Worm (Caenorhabditis elegans): ENCODE measurements around the gene F44D12.2.

F44D12.2 gene

ce11 chrIV:10026129-10026528 is 8.6 kb upstream of the F44D12.2 start:
- no peak for TF ChIP-seq mep-1 (tag; optimal IDR thresholded peaks at IDR 0.05)
- no peak for TF ChIP-seq elt-3 (tag; optimal IDR thresholded peaks at IDR 0.05)
- TF ChIP-seq nhr-237 (tag; optimal IDR thresholded peaks at IDR 0.05) = no peak
- no peak for TF ChIP-seq blmp-1 (tag; optimal IDR thresholded peaks at IDR 0.05)
- TF ChIP-seq ces-1 (GFP tag; optimal IDR thresholded peaks at IDR 0.05) = no peak
- no peak for TF ChIP-seq ceh-39 (tag; optimal IDR thresholded peaks at IDR 0.05)
- TF ChIP-seq mls-2 (tag; optimal IDR thresholded peaks at IDR 0.05) = no peak
- no peak for TF ChIP-seq tbx-8 (GFP tag; optimal IDR thresholded peaks at IDR 0.05)
- no peak for TF ChIP-seq ceh-43 (GFP tag; optimal IDR thresholded peaks at IDR 0.05)
- no peak for TF ChIP-seq cnd-1 (tag; optimal IDR thresholded peaks at IDR 0.05)
- no peak for TF ChIP-seq ham-2 (GFP tag; optimal IDR thresholded peaks at IDR 0.05)
- TF ChIP-seq flh-1 (GFP tag; optimal IDR thresholded peaks at IDR 0.05) = no peak
- TF ChIP-seq unc-62 (GFP tag; optimal IDR thresholded peaks at IDR 0.05) = no peak
- no peak for TF ChIP-seq drap-1 (GFP tag; optimal IDR thresholded peaks at IDR 0.05)
- no peak for TF ChIP-seq nhr-12 (tag; optimal IDR thresholded peaks at IDR 0.05)

- TF ChIP-seq mls-2 (tag; optimal IDR thresholded peaks at IDR 0.05) (no peak), lin-13 (tag; optimal IDR thresholded peaks at IDR 0.05) (no peak), ceh-39 (tag; optimal IDR thresholded peaks at IDR 0.05) (no peak), ceh-83 (GFP tag; optimal IDR thresholded peaks at IDR 0.05) (no peak), snpc-4 (tag; optimal IDR thresholded peaks at IDR 0.05) (no peak), flh-1 (GFP tag; optimal IDR thresholded peaks at IDR 0.05) (no peak), mep-1 (tag; optimal IDR thresholded peaks at IDR 0.05) (no peak), drap-1 (GFP tag; optimal IDR thresholded peaks at IDR 0.05) (no peak), elt-3 (tag; optimal IDR thresholded peaks at IDR 0.05) (no peak), ztf-11 (tag; optimal IDR thresholded peaks at IDR 0.05) (no peak), ceh-43 (GFP tag; optimal IDR thresholded peaks at IDR 0.05) (no peak), zip-8 (tag; optimal IDR thresholded peaks at IDR 0.05) (no peak), cnd-1 (tag; optimal IDR thresholded peaks at IDR 0.05) (no peak), nhr-76 (tag; optimal IDR thresholded peaks at IDR 0.05) (no peak), nhr-12 (tag; optimal IDR thresholded peaks at IDR 0.05) (no peak), nhr-28 (tag; optimal IDR thresholded peaks at IDR 0.05) (no peak), ham-2 (GFP tag; optimal IDR thresholded peaks at IDR 0.05) (no peak), M03D4.4 (tag; optimal IDR thresholded peaks at IDR 0.05) (no peak), lsy-2 (tag; optimal IDR thresholded peaks at IDR 0.05) (no peak), unc-39 (tag; optimal IDR thresholded peaks at IDR 0.05) (no peak)
Measured at ce11 chrIV:10022991-10023390, 5.5 kb upstream of the F44D12.2 start, which contains the start of gene F44D12.8. Gene F44D12.8, plus strand, starts transcription at chrIV:10023291.

DNA sequence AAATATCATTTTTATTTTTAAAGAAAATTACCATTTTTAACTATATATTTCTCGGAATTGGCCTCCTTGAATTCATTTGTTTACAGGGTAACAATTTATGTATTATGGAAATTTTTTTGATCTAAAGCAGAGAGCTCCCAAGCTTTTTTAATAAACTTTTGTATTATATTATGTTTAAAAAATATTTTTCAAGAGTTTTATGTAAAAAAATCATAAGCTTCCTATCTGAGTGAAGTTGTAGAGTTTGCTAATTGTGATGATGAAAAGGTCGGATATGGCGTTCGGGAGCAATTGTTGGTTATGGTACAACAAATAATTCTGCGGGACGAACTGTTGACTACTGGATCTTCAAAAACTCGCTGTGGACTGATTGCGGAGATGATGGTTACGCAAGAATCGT is 3.8 kb upstream of the F44D12.2 start, which contains the start of gene F44D12.19:
Gene F44D12.19 (plus strand): TSS at position 301 of the 400 bp plus-strand sequence.
- TF ChIP-seq sptf-1 (tag; optimal IDR thresholded peaks at IDR 0.05) = no peak
- TF ChIP-seq elt-3 (tag; optimal IDR thresholded peaks at IDR 0.05) = no peak
- no peak for TF ChIP-seq zip-8 (tag; optimal IDR thresholded peaks at IDR 0.05)
- TF ChIP-seq hlh-1 (tag; optimal IDR thresholded peaks at IDR 0.05) = no peak
- TF ChIP-seq ceh-39 (tag; optimal IDR thresholded peaks at IDR 0.05) = no peak
- no peak for TF ChIP-seq flh-1 (GFP tag; optimal IDR thresholded peaks at IDR 0.05)
- TF ChIP-seq nhr-28 (tag; optimal IDR thresholded peaks at IDR 0.05) = no peak
- no peak for TF ChIP-seq mls-2 (tag; optimal IDR thresholded peaks at IDR 0.05)

DNA sequence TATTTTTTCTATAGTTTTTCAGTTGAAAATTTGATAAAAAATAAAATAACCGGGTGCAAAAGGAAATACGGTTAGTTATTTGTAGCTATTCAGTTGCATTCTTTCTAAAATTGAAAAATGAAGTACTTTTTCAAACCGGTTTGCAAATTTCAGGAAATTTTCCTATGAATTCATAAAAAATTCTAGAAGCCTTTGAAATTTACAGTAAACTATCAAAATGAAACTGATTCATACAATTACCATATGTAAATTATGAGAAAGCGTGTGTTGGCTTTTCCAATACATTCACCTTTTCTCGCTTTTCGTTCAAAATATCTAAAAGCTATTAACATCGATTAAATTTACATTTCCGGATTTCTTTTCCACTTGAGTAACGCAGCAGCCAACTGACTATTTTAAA is 556 bp downstream of the F44D12.2 start, which contains the start of gene ent-7:
Gene ent-7 (plus strand): TSS at position 301 of the 400 bp plus-strand sequence.
- no peak for TF ChIP-seq mab-5 (tag; optimal IDR thresholded peaks at IDR 0.05)
- no peak for TF ChIP-seq elt-3 (tag; optimal IDR thresholded peaks at IDR 0.05)
- no peak for TF ChIP-seq nhr-76 (tag; optimal IDR thresholded peaks at IDR 0.05)
- TF ChIP-seq sem-2 (GFP tag; optimal IDR thresholded peaks at IDR 0.05) = no peak
- TF ChIP-seq unc-62 (GFP tag; optimal IDR thresholded peaks at IDR 0.05) = no peak
- no peak for TF ChIP-seq mls-2 (tag; optimal IDR thresholded peaks at IDR 0.05)
- TF ChIP-seq hlh-1 (tag; optimal IDR thresholded peaks at IDR 0.05) = no peak
- TF ChIP-seq cnd-1 (tag; optimal IDR thresholded peaks at IDR 0.05) = no peak

DNA sequence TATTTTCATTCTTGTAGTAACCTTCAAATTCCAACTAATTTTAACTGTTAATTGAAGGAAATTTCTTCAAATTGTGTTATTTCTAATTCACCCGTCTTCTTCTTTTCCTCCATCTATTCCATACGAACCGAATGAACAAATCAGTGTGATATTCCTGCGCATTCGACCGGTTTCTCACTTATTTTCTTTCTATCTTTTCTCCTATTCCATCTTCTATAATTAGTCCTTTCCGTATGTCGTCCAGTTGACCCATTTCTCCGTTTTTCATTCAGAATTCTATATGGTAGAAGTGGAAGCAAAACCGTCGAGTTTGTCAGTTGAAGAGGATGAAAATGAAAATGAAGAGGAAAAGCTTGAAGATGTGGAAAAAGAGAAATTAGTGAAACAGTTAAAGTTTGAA is 8.0 kb downstream of the F44D12.2 start, which contains the start of gene magu-4:
Gene magu-4 (plus strand): TSS at position 218 of the 400 bp plus-strand sequence.
- no peak for TF ChIP-seq nhr-28 (tag; optimal IDR thresholded peaks at IDR 0.05)
- no peak for TF ChIP-seq pha-4 (tag; optimal IDR thresholded peaks at IDR 0.05)
- TF ChIP-seq lin-32 (GFP tag; optimal IDR thresholded peaks at IDR 0.05) = no peak
- no peak for TF ChIP-seq ces-1 (GFP tag; optimal IDR thresholded peaks at IDR 0.05)
- no peak for TF ChIP-seq blmp-1 (tag; optimal IDR thresholded peaks at IDR 0.05)
- TF ChIP-seq nhr-2 (tag; optimal IDR thresholded peaks at IDR 0.05) = no peak
- no peak for TF ChIP-seq mab-5 (tag; optimal IDR thresholded peaks at IDR 0.05)
- TF ChIP-seq sem-2 (GFP tag; optimal IDR thresholded peaks at IDR 0.05) = no peak
- TF ChIP-seq sptf-1 (tag; optimal IDR thresholded peaks at IDR 0.05) = no peak
- no peak for TF ChIP-seq hlh-1 (tag; optimal IDR thresholded peaks at IDR 0.05)
- TF ChIP-seq nhr-237 (tag; optimal IDR thresholded peaks at IDR 0.05) = no peak
- TF ChIP-seq tbx-8 (GFP tag; optimal IDR thresholded peaks at IDR 0.05) = no peak
